Worm (Caenorhabditis elegans) whole organism, L3 larva: ENCODE data around the gene F57H12.5.

ENCODE experiments used
- R02D3.7 ChIP-seq: fragments of 150-350 bp; optimal IDR thresholded peaks from 2 replicates; lab custom pipeline; 2014; ENCODE audit warnings: missing biosample characterization, missing genetic modification characterization
- ZK546.5 ChIP-seq: sonication (generic microtip); optimal IDR thresholded peaks from 2 replicates; lab custom pipeline; 2017; ENCODE audit warnings: missing biosample characterization, missing genetic modification characterization
- aly-2 ChIP-seq: fragments of 150-350 bp; optimal IDR thresholded peaks from 2 replicates; lab custom pipeline; 2014; ENCODE audit warnings: missing biosample characterization, missing genetic modification characterization
- ama-1 ChIP-seq: fragments of 150-350 bp; optimal IDR thresholded peaks from 2 replicates; lab custom pipeline; 2018
- ceh-82 ChIP-seq: fragments of 150-350 bp; optimal IDR thresholded peaks from 2 replicates; lab custom pipeline; 2014; ENCODE audit warnings: missing biosample characterization, missing genetic modification characterization
- daf-12 ChIP-seq: fragments of 150-350 bp; optimal IDR thresholded peaks from 2 replicates; lab custom pipeline; 2014; ENCODE audit warnings: missing biosample characterization, missing genetic modification reagents, missing genetic modification characterization
- egl-27 ChIP-seq: sonication (generic microtip); optimal IDR thresholded peaks from 4 replicates; lab custom pipeline; 2017; ENCODE audit warnings: missing biosample characterization, missing genetic modification reagents, missing genetic modification characterization
- egl-5 ChIP-seq: fragments of 150-350 bp; optimal IDR thresholded peaks from 2 replicates; lab custom pipeline; 2017; ENCODE audit warnings: missing biosample characterization, missing genetic modification reagents, missing genetic modification characterization, inconsistent platforms
- elt-2 ChIP-seq: sonication (generic microtip); optimal IDR thresholded peaks from 2 replicates; lab custom pipeline; 2016; ENCODE audit warnings: missing genetic modification reagents, mild to moderate bottlenecking, missing genetic modification characterization, missing compliant biosample characterization
- elt-3 ChIP-seq, 3 experiments: fragments of 150-350 bp in 1 of 3; sonication (generic microtip) in 2 of 3; optimal IDR thresholded peaks; 2 replicates in 2 of 3; 4 replicates in 1 of 3; lab custom pipeline; 2014 to 2017; ENCODE audit warnings: missing biosample characterization in 3 of 3, missing genetic modification characterization in 3 of 3
- fkh-10 ChIP-seq: sonication (generic microtip); optimal IDR thresholded peaks from 2 replicates; lab custom pipeline; 2017; ENCODE audit warnings: missing biosample characterization, missing genetic modification reagents, missing genetic modification characterization
- lin-15B ChIP-seq: fragments of 150-350 bp; optimal IDR thresholded peaks from 2 replicates; lab custom pipeline; 2014; ENCODE audit warnings: missing biosample characterization, missing genetic modification characterization
- lin-39 ChIP-seq: fragments of 150-350 bp; optimal IDR thresholded peaks from 2 replicates; lab custom pipeline; 2018; ENCODE audit warnings: missing biosample characterization, missing genetic modification reagents, missing genetic modification characterization
- mdl-1 ChIP-seq: fragments of 150-350 bp; optimal IDR thresholded peaks from 2 replicates; lab custom pipeline; 2014; ENCODE audit warnings: missing biosample characterization, missing genetic modification characterization
- mml-1 ChIP-seq: fragments of 150-350 bp; sonication (generic microtip); optimal IDR thresholded peaks from 3 replicates; lab custom pipeline; 2014; ENCODE audit warnings: missing biosample characterization, missing genetic modification characterization
- nfya-1 ChIP-seq: sonication (generic microtip); optimal IDR thresholded peaks from 2 replicates; lab custom pipeline; 2017; ENCODE audit warnings: missing genetic modification characterization, mild to moderate bottlenecking, missing compliant biosample characterization, antibody characterized with exemption, moderate library complexity; ENCODE audit not compliant: insufficient read depth
- nhr-11 ChIP-seq: fragments of 150-350 bp; optimal IDR thresholded peaks from 2 replicates; lab custom pipeline; 2014; ENCODE audit warnings: missing biosample characterization, missing genetic modification characterization
- nhr-12 ChIP-seq: fragments of 150-350 bp; optimal IDR thresholded peaks from 2 replicates; lab custom pipeline; 2014; ENCODE audit warnings: missing biosample characterization, missing genetic modification characterization
- nhr-23 ChIP-seq: fragments of 150-350 bp; optimal IDR thresholded peaks from 2 replicates; lab custom pipeline; 2014; ENCODE audit warnings: missing biosample characterization, missing genetic modification reagents, missing genetic modification characterization
- nhr-237 ChIP-seq: fragments of 150-350 bp; optimal IDR thresholded peaks from 2 replicates; lab custom pipeline; 2014; ENCODE audit warnings: missing biosample characterization, missing genetic modification characterization
- nhr-25 ChIP-seq: sonication (generic microtip); optimal IDR thresholded peaks from 2 replicates; lab custom pipeline; 2017; ENCODE audit warnings: missing biosample characterization, missing genetic modification characterization
- nhr-28 ChIP-seq: fragments of 150-350 bp; optimal IDR thresholded peaks from 2 replicates; lab custom pipeline; 2014; ENCODE audit warnings: missing biosample characterization, missing genetic modification characterization
- nhr-67 ChIP-seq: fragments of 150-350 bp; optimal IDR thresholded peaks from 2 replicates; lab custom pipeline; 2014; ENCODE audit warnings: missing biosample characterization, missing genetic modification characterization
- nhr-76 ChIP-seq: fragments of 150-350 bp; sonication (generic microtip); optimal IDR thresholded peaks from 5 replicates; lab custom pipeline; 2014; ENCODE audit warnings: missing biosample characterization, missing genetic modification characterization
- nhr-77 ChIP-seq: fragments of 150-350 bp; optimal IDR thresholded peaks from 2 replicates; lab custom pipeline; 2014; ENCODE audit warnings: missing biosample characterization, missing genetic modification characterization
- pha-4 ChIP-seq: fragments of 150-350 bp; optimal IDR thresholded peaks from 2 replicates; lab custom pipeline; 2014; ENCODE audit warnings: missing biosample characterization, missing genetic modification reagents, missing genetic modification characterization
- pqm-1 ChIP-seq: fragments of 150-350 bp; optimal IDR thresholded peaks from 2 replicates; lab custom pipeline; 2017; ENCODE audit warnings: missing biosample characterization, missing genetic modification characterization, inconsistent platforms
- sea-2 ChIP-seq: fragments of 150-350 bp; sonication (generic microtip); optimal IDR thresholded peaks from 4 replicates; lab custom pipeline; 2014; ENCODE audit warnings: missing biosample characterization, missing genetic modification reagents, missing genetic modification characterization
- skn-1 ChIP-seq: fragments of 150-350 bp; optimal IDR thresholded peaks from 2 replicates; lab custom pipeline; 2014; ENCODE audit warnings: missing biosample characterization, missing genetic modification characterization
- snpc-4 ChIP-seq: fragments of 150-350 bp; optimal IDR thresholded peaks from 2 replicates; lab custom pipeline; 2014; ENCODE audit warnings: missing biosample characterization, missing genetic modification characterization
- tbx-2 ChIP-seq: sonication (generic microtip); optimal IDR thresholded peaks from 2 replicates; lab custom pipeline; 2016; ENCODE audit warnings: mild to moderate bottlenecking, missing genetic modification characterization, missing compliant biosample characterization
- unc-39 ChIP-seq: sonication (generic microtip); optimal IDR thresholded peaks from 4 replicates; lab custom pipeline; 2017; ENCODE audit warnings: missing biosample characterization, missing genetic modification characterization
- unc-62 ChIP-seq: fragments of 150-350 bp; sonication (generic microtip); optimal IDR thresholded peaks from 4 replicates; lab custom pipeline; 2014; ENCODE audit warnings: missing biosample characterization, missing genetic modification reagents, missing genetic modification characterization
- zag-1 ChIP-seq: fragments of 150-350 bp; optimal IDR thresholded peaks from 2 replicates; lab custom pipeline; 2014; ENCODE audit warnings: missing biosample characterization, missing genetic modification characterization
- ztf-4 ChIP-seq: fragments of 150-350 bp; optimal IDR thresholded peaks from 2 replicates; lab custom pipeline; 2014; ENCODE audit warnings: missing biosample characterization, missing genetic modification characterization

The F57H12.5 gene

DNA sequence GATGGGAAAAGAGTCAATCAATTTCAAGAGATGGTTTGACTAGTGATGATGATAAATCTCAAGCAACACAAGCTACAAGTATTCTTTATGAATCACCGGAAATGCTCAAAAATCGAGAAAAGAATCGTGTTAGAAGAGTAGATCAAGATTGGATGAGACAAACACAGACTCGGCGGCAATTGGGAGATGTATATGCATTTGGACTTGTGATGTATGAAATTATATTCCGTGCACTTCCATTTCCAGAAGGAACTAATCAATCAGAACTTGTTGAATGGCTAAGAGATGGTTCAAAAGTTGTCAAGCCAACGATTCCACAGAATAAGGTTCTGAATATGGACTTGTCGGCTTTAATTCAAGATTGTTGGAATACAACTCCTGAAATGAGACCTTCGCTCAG, 35.2 kb upstream of the F57H12.5 start:
- TF ChIP-seq ztf-4 (tag; lab: Kevin White, UChicago): no peak
- TF ChIP-seq nhr-237 (tag; lab: Kevin White, UChicago): no peak
- TF ChIP-seq sea-2: no peak
- TF ChIP-seq mdl-1 (tag; lab: Kevin White, UChicago): no peak
- no peak for TF ChIP-seq egl-27 (tag; lab: Kevin White, UChicago)
- TF ChIP-seq aly-2 (tag; lab: Kevin White, UChicago): no peak
- no peak for TF ChIP-seq lin-39 (tag; lab: Kevin White, UChicago)
- no peak for TF ChIP-seq tbx-2 (tag; lab: Kevin White, UChicago)
- TF ChIP-seq, all 47 proteins: peak for 0

DNA sequence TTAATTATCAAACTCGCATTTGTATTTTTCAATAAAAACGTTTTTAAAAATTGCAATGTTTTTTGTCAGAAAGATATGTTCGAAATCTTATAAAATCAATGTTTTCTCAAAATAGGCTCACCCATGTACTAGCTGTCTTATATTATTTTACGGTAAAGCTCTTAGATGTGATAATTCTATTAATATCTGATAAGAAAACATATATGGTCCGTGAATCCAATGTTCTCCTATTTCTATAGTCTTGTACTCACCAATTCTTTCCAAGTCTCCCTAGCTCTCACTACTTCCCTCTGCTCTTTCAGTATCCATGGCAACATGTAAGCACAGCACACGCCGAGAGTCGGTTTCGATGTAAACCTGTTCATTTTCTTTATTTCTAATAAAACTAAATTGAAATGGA, 33.4 kb upstream of the F57H12.5 start, which contains the start of gene bbs-2:
Gene bbs-2, plus strand, starts transcription at position 301 of the 400 bp plus-strand sequence.
- TF ChIP-seq nhr-77 (tag; lab: Kevin White, UChicago): no peak
- TF ChIP-seq nhr-23: no peak
- no peak for TF ChIP-seq elt-2
- no peak for TF ChIP-seq zag-1
- no peak for TF ChIP-seq unc-62 (GFP tag; lab: Kevin White, UChicago)
- TF ChIP-seq ama-1 (lab: Kevin White, UChicago): no peak
- TF ChIP-seq egl-27 (tag; lab: Kevin White, UChicago): no peak
- no peak for TF ChIP-seq lin-39 (tag; lab: Kevin White, UChicago)
- TF ChIP-seq R02D3.7 (tag; lab: Kevin White, UChicago): no peak
- no peak for TF ChIP-seq lin-15B (tag; lab: Kevin White, UChicago)
- no peak for TF ChIP-seq nhr-76 (tag; lab: Kevin White, UChicago)
- no peak for TF ChIP-seq nhr-11 (tag; lab: Kevin White, UChicago)

DNA sequence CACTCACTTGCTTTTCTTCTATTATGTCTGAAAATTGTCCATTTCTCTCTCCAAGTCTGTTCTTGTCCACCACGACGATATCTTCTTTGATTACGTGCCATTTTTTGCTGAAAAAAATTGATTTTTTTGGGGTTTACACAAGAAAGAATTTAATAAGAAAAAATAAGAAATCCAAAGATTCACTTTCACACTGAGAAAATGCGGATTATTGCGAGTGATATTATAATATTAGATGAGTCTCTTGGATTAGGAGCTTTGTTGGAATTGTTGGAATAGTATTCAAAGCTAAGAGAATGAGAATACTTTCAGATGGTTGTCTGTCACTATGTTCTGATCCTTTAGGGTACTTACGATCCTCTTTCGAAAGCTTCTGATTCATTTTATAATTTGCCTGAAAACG, 28.3 kb upstream of the F57H12.5 start, which contains the start of gene F20D12.7:
Gene F20D12.7, minus strand, starts transcription at position 101 of the 400 bp plus-strand sequence.
- TF ChIP-seq pha-4 (tag; lab: Kevin White, UChicago) (no peak), unc-39 (tag; lab: Kevin White, UChicago) (no peak), ZK546.5 (tag; lab: Kevin White, UChicago) (no peak), nhr-12 (tag; lab: Kevin White, UChicago) (no peak), pqm-1 (tag; lab: Kevin White, UChicago) (no peak), zag-1 (no peak), fkh-10 (no peak), nhr-23 (no peak), elt-3 (tag; optimal IDR thresholded peaks at IDR 0.05; lab: Kevin White, UChicago) (no peak)

ce11 chrIV:7940919-7941318, 26.2 kb upstream of the F57H12.5 start, which contains the start of gene exc-9:
TSS of gene exc-9 (minus strand) at chrIV:7941019.
- TF ChIP-seq ZK546.5 (tag; lab: Kevin White, UChicago) (no peak), ceh-82 (tag; lab: Kevin White, UChicago) (no peak), daf-12 (tag; lab: Kevin White, UChicago) (no peak), egl-5 (no peak), nhr-25 (tag; lab: Kevin White, UChicago) (no peak), mdl-1 (tag; lab: Kevin White, UChicago) (no peak), lin-15B (tag; lab: Kevin White, UChicago) (no peak), nhr-12 (tag; lab: Kevin White, UChicago) (no peak), nhr-237 (tag; lab: Kevin White, UChicago) (no peak), skn-1 (tag; lab: Kevin White, UChicago) (no peak), snpc-4 (tag; lab: Kevin White, UChicago) (no peak), nhr-76 (tag; lab: Kevin White, UChicago) (no peak), mml-1 (tag; lab: Kevin White, UChicago) (no peak), nhr-67 (tag; lab: Kevin White, UChicago) (no peak), tbx-2 (tag; lab: Kevin White, UChicago) (no peak)

- TF ChIP-seq nhr-28 (tag; lab: Kevin White, UChicago): no peak
- TF ChIP-seq nhr-25 (tag; lab: Kevin White, UChicago): peak; percentile 76
- TF ChIP-seq nhr-23: peak; percentile 9
- TF ChIP-seq lin-39 (tag; lab: Kevin White, UChicago): peak; percentile 19
- no peak for TF ChIP-seq nhr-76 (tag; lab: Kevin White, UChicago)
- TF ChIP-seq nfya-1 (tag; lab: Kevin White, UChicago): peak; percentile 33
- TF ChIP-seq mml-1 (tag; lab: Kevin White, UChicago): no peak
- no peak for TF ChIP-seq pqm-1 (tag; lab: Kevin White, UChicago)
- no peak for TF ChIP-seq tbx-2 (tag; lab: Kevin White, UChicago)
Measured at ce11 chrIV:7943272-7943671, 23.8 kb upstream of the F57H12.5 start.
